Fruit fly (Drosophila melanogaster) whole organism, embryonic: ENCODE measurements around the gene PGAP1.
A peak's percentile ranks its signal among the peaks of the same experiment; 100 is the strongest.

ENCODE experiments used
- CG10209 ChIP-seq: fragments of 200-800 bp; sonication (Bioruptor generic); optimal IDR thresholded peaks from 3 replicates; lab custom pipeline; 2017; ENCODE audit warnings: missing biosample characterization, mild to moderate bottlenecking, missing genetic modification characterization, missing genetic modification reagents
- CG10366 ChIP-seq: fragments of 200-800 bp; sonication (Bioruptor generic); IDR thresholded peaks from 2 replicates; pipeline ENCODE4 v1.3.6; 2022; ENCODE audit warnings: missing biosample characterization, missing genetic modification characterization
- CG10959 ChIP-seq: fragments of 200-800 bp; sonication (Bioruptor generic); IDR thresholded peaks from 2 replicates; pipeline ENCODE4 v1.3.6; 2022; ENCODE audit warnings: missing biosample characterization, missing genetic modification characterization
- CG11456 ChIP-seq: fragments of 200-800 bp; sonication (Bioruptor generic); IDR thresholded peaks from 3 replicates; pipeline ENCODE4 v1.3.6; 2022; ENCODE audit warnings: missing biosample characterization, missing genetic modification characterization
- CG11560 ChIP-seq: fragments of 200-800 bp; sonication (Bioruptor generic); IDR thresholded peaks from 3 replicates; pipeline ENCODE4 v1.3.6; 2022; ENCODE audit warnings: missing biosample characterization, missing genetic modification characterization
- CG11695 ChIP-seq: fragments of 200-800 bp; sonication (Bioruptor generic); IDR thresholded peaks from 3 replicates; pipeline ENCODE4 v1.3.6; 2022; ENCODE audit warnings: missing biosample characterization, missing genetic modification characterization
- CG12659 ChIP-seq: fragments of 200-800 bp; sonication (Bioruptor generic); optimal IDR thresholded peaks from 3 replicates; lab custom pipeline; 2017; ENCODE audit warnings: mild to moderate bottlenecking, missing biosample characterization, missing genetic modification reagents, missing genetic modification characterization
- CG16815 ChIP-seq: fragments of 200-800 bp; sonication (Bioruptor generic); optimal IDR thresholded peaks from 3 replicates; lab custom pipeline; 2017; ENCODE audit warnings: missing biosample characterization, mild to moderate bottlenecking, missing genetic modification characterization
- CG17361 ChIP-seq: fragments of 200-800 bp; sonication (Bioruptor generic); IDR thresholded peaks from 3 replicates; pipeline ENCODE4 v1.3.6; 2022; ENCODE audit warnings: missing biosample characterization, missing genetic modification characterization
- CG17385 ChIP-seq: fragments of 200-800 bp; sonication (Bioruptor generic); optimal IDR thresholded peaks from 3 replicates; lab custom pipeline; 2018; ENCODE audit warnings: missing biosample characterization, mild to moderate bottlenecking, missing genetic modification characterization
- CG2678 ChIP-seq: fragments of 200-800 bp; sonication (Bioruptor generic); optimal IDR thresholded peaks from 3 replicates; lab custom pipeline; 2019; ENCODE audit warnings: missing biosample characterization, mild to moderate bottlenecking, missing genetic modification characterization, moderate library complexity
- CG3065 ChIP-seq: fragments of 200-800 bp; sonication (Bioruptor generic); optimal IDR thresholded peaks from 2 replicates; lab custom pipeline; 2016; ENCODE audit warnings: missing biosample characterization, missing genetic modification characterization
- CG31441 ChIP-seq: fragments of 200-800 bp; sonication (Bioruptor generic); IDR thresholded peaks from 2 replicates; pipeline ENCODE4 v1.3.6; 2022; ENCODE audit warnings: missing biosample characterization, missing genetic modification characterization
- CG4282 ChIP-seq: fragments of 200-800 bp; sonication (Bioruptor generic); optimal IDR thresholded peaks from 2 replicates; lab custom pipeline; 2016; ENCODE audit warnings: missing biosample characterization, missing genetic modification characterization
- CG5245 ChIP-seq: fragments of 200-800 bp; sonication (Bioruptor generic); optimal IDR thresholded peaks from 3 replicates; lab custom pipeline; 2016; ENCODE audit warnings: missing biosample characterization, missing genetic modification characterization
- CG6175 ChIP-seq: fragments of 200-800 bp; sonication (Bioruptor generic); IDR thresholded peaks from 3 replicates; pipeline ENCODE4 v1.3.6; 2022; ENCODE audit warnings: missing biosample characterization, missing genetic modification characterization
- CG8388 ChIP-seq: fragments of 200-800 bp; sonication (Bioruptor generic); optimal IDR thresholded peaks from 2 replicates; lab custom pipeline; 2019; ENCODE audit warnings: missing biosample characterization, mild to moderate bottlenecking, missing genetic modification characterization, moderate library complexity
- CG9215 ChIP-seq: fragments of 200-800 bp; sonication (Bioruptor generic); IDR thresholded peaks from 2 replicates; pipeline ENCODE4 v1.3.6; 2022; ENCODE audit warnings: missing biosample characterization, missing genetic modification characterization
- CG9876 ChIP-seq: fragments of 200-800 bp; sonication (Bioruptor generic); optimal IDR thresholded peaks from 2 replicates; lab custom pipeline; 2016; ENCODE audit warnings: missing biosample characterization, missing genetic modification characterization
- Dek ChIP-seq: fragments of 200-800 bp; sonication (Bioruptor generic); optimal IDR thresholded peaks from 3 replicates; lab custom pipeline; 2019; ENCODE audit warnings: missing biosample characterization, mild to moderate bottlenecking, missing genetic modification characterization, moderate library complexity
- HLH54F ChIP-seq: fragments of 200-800 bp; sonication (Bioruptor generic); optimal IDR thresholded peaks from 3 replicates; lab custom pipeline; 2016; ENCODE audit warnings: missing biosample characterization, missing genetic modification characterization
- HLHmδ ChIP-seq: fragments of 200-800 bp; sonication (Bioruptor generic); optimal IDR thresholded peaks from 2 replicates; lab custom pipeline; 2018; ENCODE audit warnings: missing biosample characterization, mild to moderate bottlenecking, missing genetic modification characterization, moderate library complexity
- Hmr ChIP-seq: fragments of 200-800 bp; sonication (Bioruptor generic); optimal IDR thresholded peaks from 3 replicates; lab custom pipeline; 2017; ENCODE audit warnings: mild to moderate bottlenecking, missing biosample characterization, missing genetic modification reagents, missing genetic modification characterization
- Med ChIP-seq: fragments of 200-800 bp; sonication (Bioruptor generic); peaks from one replicate; lab custom pipeline; 2016; ENCODE audit warnings: missing biosample characterization, missing genetic modification characterization, mild to moderate bottlenecking, inconsistent platforms, moderate library complexity
- Side ChIP-seq: fragments of 200-800 bp; sonication (Bioruptor generic); optimal IDR thresholded peaks from 2 replicates; lab custom pipeline; 2016; ENCODE audit warnings: missing biosample characterization, missing genetic modification characterization
- Ssrp ChIP-seq: fragments of 200-800 bp; sonication (Bioruptor generic); optimal IDR thresholded peaks from 2 replicates; lab custom pipeline; 2018; ENCODE audit warnings: missing biosample characterization, mild to moderate bottlenecking, missing genetic modification characterization, moderate library complexity
- Stat92E ChIP-seq, 3 experiments: fragments of >200 bp in 2 of 3; fragments of 200-800 bp in 1 of 3; sonication (Bioruptor generic) in 1 of 3; optimal IDR thresholded peaks; 2 replicates each; lab custom pipeline; 2017 to 2019; ENCODE audit warnings: missing biosample characterization in 3 of 3, missing genetic modification characterization in 3 of 3, mild to moderate bottlenecking in 1 of 3, moderate library complexity in 1 of 3
- Usf ChIP-seq: fragments of 200-800 bp; sonication (Bioruptor generic); optimal IDR thresholded peaks from 2 replicates; lab custom pipeline; 2017; ENCODE audit warnings: missing genotype, missing biosample characterization, missing genetic modification characterization
- Xbp1 ChIP-seq: fragments of 200-800 bp; sonication (Bioruptor generic); optimal IDR thresholded peaks from 3 replicates; lab custom pipeline; 2016; ENCODE audit warnings: missing biosample characterization, mild to moderate bottlenecking, missing genetic modification characterization
- az2 ChIP-seq: fragments of 200-800 bp; sonication (Bioruptor generic); optimal IDR thresholded peaks from 3 replicates; lab custom pipeline; 2016; ENCODE audit warnings: missing biosample characterization, missing genetic modification characterization
- bcd ChIP-seq: fragments of 200-800 bp; sonication (Bioruptor generic); optimal IDR thresholded peaks from 2 replicates; lab custom pipeline; 2017; ENCODE audit warnings: missing biosample characterization, mild to moderate bottlenecking, missing genetic modification characterization
- bowl ChIP-seq: fragments of 200-800 bp; sonication (Bioruptor generic); IDR thresholded peaks from 2 replicates; pipeline ENCODE4 v1.3.6; 2022; ENCODE audit warnings: missing biosample characterization, missing genetic modification characterization
- caup ChIP-seq: fragments of 200-800 bp; sonication (Bioruptor generic); optimal IDR thresholded peaks from 3 replicates; lab custom pipeline; 2017; ENCODE audit warnings: missing biosample characterization, mild to moderate bottlenecking, missing genetic modification characterization, moderate library complexity; ENCODE audit not compliant: severe bottlenecking
- chif ChIP-seq, 2 experiments: fragments of 200-800 bp; sonication (Bioruptor generic); optimal IDR thresholded peaks; 3 replicates each; lab custom pipeline; 2016; ENCODE audit warnings: missing biosample characterization in 2 of 2, missing genetic modification characterization in 2 of 2
- crol ChIP-seq: fragments of 200-800 bp; sonication (Bioruptor generic); IDR thresholded peaks from 2 replicates; pipeline ENCODE4 v1.3.6; 2022; ENCODE audit warnings: missing biosample characterization, missing genetic modification characterization
- dmrt99B ChIP-seq: fragments of 200-800 bp; sonication (Bioruptor generic); optimal IDR thresholded peaks from 2 replicates; lab custom pipeline; 2018; ENCODE audit warnings: missing biosample characterization, mild to moderate bottlenecking, missing genetic modification characterization, moderate library complexity
- hb ChIP-seq: fragments of 200-800 bp; sonication (Bioruptor generic); IDR thresholded peaks from 3 replicates; pipeline ENCODE4 v1.3.6; 2022; ENCODE audit warnings: missing biosample characterization, missing genetic modification characterization; ENCODE audit not compliant: partially characterized antibody
- inv ChIP-seq: fragments of 200-800 bp; sonication (Bioruptor generic); IDR thresholded peaks from 2 replicates; pipeline ENCODE4 v1.3.6; 2022; ENCODE audit warnings: missing biosample characterization, missing genetic modification characterization; ENCODE audit not compliant: partially characterized antibody
- maf-S ChIP-seq: fragments of 200-800 bp; sonication (Bioruptor generic); optimal IDR thresholded peaks from 2 replicates; lab custom pipeline; 2016; ENCODE audit warnings: missing biosample characterization, missing genetic modification characterization
- pan ChIP-seq, 4 experiments: fragments of >200 bp in 3 of 4; fragments of 200-800 bp in 1 of 4; sonication (Bioruptor generic) in 1 of 4; optimal IDR thresholded peaks in 3 of 4; IDR thresholded peaks in 1 of 4; 2 replicates each; pipeline versions ENCODE4 v1.3.6 to Lab custom; 2017 to 2022; ENCODE audit warnings: missing biosample characterization in 2 of 4, missing genetic modification characterization in 2 of 4, mixed read lengths in 1 of 4
- prd ChIP-seq, 3 experiments: fragments of >200 bp in 2 of 3; fragments of 200-800 bp in 1 of 3; sonication (Bioruptor generic) in 1 of 3; optimal IDR thresholded peaks in 2 of 3; IDR thresholded peaks in 1 of 3; 2 replicates in 2 of 3; 3 replicates in 1 of 3; pipeline versions ENCODE4 v1.3.6 to Lab custom; 2017 to 2022; ENCODE audit warnings: missing biosample characterization in 1 of 3, missing genetic modification characterization in 1 of 3
- sqz ChIP-seq: fragments of 200-800 bp; sonication (Bioruptor generic); optimal IDR thresholded peaks from 3 replicates; lab custom pipeline; 2018; ENCODE audit warnings: missing biosample characterization, mild to moderate bottlenecking, missing genetic modification characterization
- tgo ChIP-seq: fragments of 200-800 bp; sonication (Bioruptor generic); IDR thresholded peaks from 3 replicates; pipeline ENCODE4 v1.3.6; 2022; ENCODE audit warnings: missing biosample characterization, missing genetic modification characterization
- tx ChIP-seq: fragments of 200-800 bp; sonication (Bioruptor generic); optimal IDR thresholded peaks from 2 replicates; lab custom pipeline; 2016; ENCODE audit warnings: missing biosample characterization, missing genetic modification characterization
- unpg ChIP-seq: fragments of 200-800 bp; sonication (Bioruptor generic); optimal IDR thresholded peaks from 3 replicates; lab custom pipeline; 2018; ENCODE audit warnings: missing biosample characterization, mild to moderate bottlenecking, missing genetic modification characterization, moderate library complexity

The PGAP1 gene

dm6 chrX:5699824-5700498 is 10.7 kb upstream of the PGAP1 start (continued):
- TF ChIP-seq CG11560 (no peak), caup (peak; percentile 28), Usf (GFP tag; lab: Kevin White, UChicago) (peak; percentile 22), Side (GFP tag; lab: Kevin White, UChicago) (peak; percentile 12), az2 (peak; percentile 43), CG3065 (GFP tag; lab: Kevin White, UChicago) (no peak), hb (GFP tag; lab: Robert Waterston, UW) (no peak), CG4282 (no peak)

- peak; percentile 41 for TF ChIP-seq Xbp1 (GFP tag; lab: Kevin White, UChicago)
- no peak for TF ChIP-seq inv (GFP tag; lab: Robert Waterston, UW)
- TF ChIP-seq Hmr (GFP tag; lab: Kevin White, UChicago) = peak; percentile 28
- peak; percentile 69 for TF ChIP-seq CG2678
- no peak for TF ChIP-seq CG5245 (GFP tag; lab: Kevin White, UChicago)
- TF ChIP-seq Dek = peak; percentile 36
- peak; percentile 12; the same call in 1 of the 2 replicates for TF ChIP-seq bowl (GFP tag; lab: Robert Waterston, UW)
- peak; percentile 47 for TF ChIP-seq unpg
- TF ChIP-seq prd (optimal IDR thresholded peaks at IDR 0.05; lab: Kevin White, UChicago) = no peak
- peak; percentile 41; the same call in 1 of the 3 replicates for TF ChIP-seq prd (GFP tag; IDR thresholded peaks at IDR 0.05; lab: Robert Waterston, UW)
- TF ChIP-seq CG11456 = 0 out of 3 replicates have a peak, but pooled peaks have one; percentile 40
- TF ChIP-seq CG16815 = peak; percentile 19
- peak; percentile 63 for TF ChIP-seq Ssrp (tag; lab: Kevin White, UChicago)
- TF ChIP-seq Stat92E (GFP tag; optimal IDR thresholded peaks at IDR 0.05; lab: Kevin White, UChicago) = peak in 1 of 3 experiments; percentile 1
- peak; percentile 20 for TF ChIP-seq CG8388
- TF ChIP-seq CG17385 (GFP tag; lab: Kevin White, UChicago) = peak; percentile 42
- TF ChIP-seq CG10959 (GFP tag; lab: Robert Waterston, UW) = no peak
- TF ChIP-seq Med = peak; percentile 18
- TF ChIP-seq pan (optimal IDR thresholded peaks at IDR 0.05; lab: Kevin White, UChicago) = no peak
- TF ChIP-seq pan (GFP tag; optimal IDR thresholded peaks at IDR 0.05 in 1 of 2, IDR thresholded peaks at IDR 0.05 in 1 of 2) = peak in 1 of 2 experiments; percentile 41
- TF ChIP-seq CG31441 (GFP tag; lab: Robert Waterston, UW) = peak; percentile 67
- TF ChIP-seq sqz (GFP tag; lab: Kevin White, UChicago) = peak; percentile 16
- no peak for TF ChIP-seq CG6175
- TF ChIP-seq CG10366 (GFP tag; lab: Robert Waterston, UW) = peak; percentile 18; the same call in 1 of the 2 replicates
- TF ChIP-seq tx (GFP tag; lab: Kevin White, UChicago) = no peak
- peak; percentile 16 for TF ChIP-seq CG10209 (GFP tag; lab: Kevin White, UChicago)
- no peak for TF ChIP-seq maf-S (GFP tag; lab: Kevin White, UChicago)
- peak; percentile 50; the same call in 2 of the 3 replicates for TF ChIP-seq CG11695 (GFP tag; lab: Robert Waterston, UW)
- no peak for TF ChIP-seq HLHmδ (GFP tag; lab: Kevin White, UChicago)
- peak in 1 of 2 experiments; percentile 20 for TF ChIP-seq chif (GFP tag; optimal IDR thresholded peaks at IDR 0.05; lab: Kevin White, UChicago)
- no peak for TF ChIP-seq crol (GFP tag; lab: Robert Waterston, UW)
- TF ChIP-seq CG9215 (GFP tag; lab: Robert Waterston, UW) = peak; percentile 28; the same call in 1 of the 2 replicates
- TF ChIP-seq HLH54F (GFP tag; lab: Kevin White, UChicago) = peak; percentile 14
- peak; percentile 65 for TF ChIP-seq dmrt99B (tag; lab: Kevin White, UChicago)
- TF ChIP-seq CG17361 (GFP tag; lab: Robert Waterston, UW) = peak; percentile 72
- peak; percentile 65; the same call in 2 of the 3 replicates for TF ChIP-seq tgo
- TF ChIP-seq CG9876 (GFP tag; lab: Kevin White, UChicago) = no peak
- peak; percentile 41 for TF ChIP-seq CG12659 (GFP tag; lab: Kevin White, UChicago)
- TF ChIP-seq bcd = peak; percentile 44
These were observed 8.9 kb upstream of the PGAP1 start, which contains the start of gene AdamTS-B for dm6 chrX:5698087-5698727. Gene AdamTS-B (plus strand): TSS chrX:5698557.
